Fruit fly (Drosophila melanogaster) whole organism, embryonic: ENCODE results near the gene CG12017.

Experiments used
- Asciz ChIP-seq: fragments of 200-800 bp; sonication (Bioruptor generic); optimal IDR thresholded peaks from 2 replicates; lab custom pipeline; 2017; ENCODE audit warnings: missing biosample characterization, mild to moderate bottlenecking, missing genetic modification characterization, missing genetic modification reagents
- Blimp-1 ChIP-seq: fragments of 200-800 bp; sonication (Bioruptor generic); optimal IDR thresholded peaks from 3 replicates; lab custom pipeline; 2018; ENCODE audit warnings: missing biosample characterization, missing genetic modification characterization, mild to moderate bottlenecking, moderate library complexity, missing genetic modification reagents
- BtbVII ChIP-seq: fragments of 200-800 bp; sonication (Bioruptor generic); optimal IDR thresholded peaks from 3 replicates; lab custom pipeline; 2017; ENCODE audit warnings: missing biosample characterization, mild to moderate bottlenecking, missing genetic modification characterization
- CG10431 ChIP-seq: fragments of 200-800 bp; sonication (Bioruptor generic); optimal IDR thresholded peaks from 3 replicates; lab custom pipeline; 2018; ENCODE audit warnings: missing biosample characterization, mild to moderate bottlenecking, missing genetic modification characterization
- CG11085 ChIP-seq: fragments of 200-800 bp; sonication (Bioruptor generic); IDR thresholded peaks from 2 replicates; pipeline ENCODE4 v1.3.6; 2022; ENCODE audit warnings: missing biosample characterization, missing genetic modification characterization
- CG11695 ChIP-seq: fragments of 200-800 bp; sonication (Bioruptor generic); IDR thresholded peaks from 3 replicates; pipeline ENCODE4 v1.3.6; 2022; ENCODE audit warnings: missing biosample characterization, missing genetic modification characterization
- CG12391 ChIP-seq: fragments of 200-800 bp; sonication (Bioruptor generic); optimal IDR thresholded peaks from 3 replicates; lab custom pipeline; 2018; ENCODE audit warnings: missing biosample characterization, mild to moderate bottlenecking, missing genetic modification characterization, moderate library complexity
- CG13123 ChIP-seq: fragments of 200-800 bp; sonication (Bioruptor generic); optimal IDR thresholded peaks from 2 replicates; lab custom pipeline; 2016; ENCODE audit warnings: missing biosample characterization, missing genetic modification characterization
- CG13296 ChIP-seq: fragments of 200-800 bp; sonication (Bioruptor generic); optimal IDR thresholded peaks from 3 replicates; lab custom pipeline; 2018; ENCODE audit warnings: missing biosample characterization, mild to moderate bottlenecking, missing genetic modification characterization
- CG13624 ChIP-seq: fragments of 200-800 bp; sonication (Bioruptor generic); optimal IDR thresholded peaks from 2 replicates; lab custom pipeline; 2016; ENCODE audit warnings: missing biosample characterization, missing genetic modification characterization
- CG14667 ChIP-seq: fragments of 200-800 bp; sonication (Bioruptor generic); IDR thresholded peaks from 2 replicates; pipeline ENCODE4 v1.3.6; 2022; ENCODE audit warnings: missing biosample characterization, missing genetic modification characterization
- CG17385 ChIP-seq: fragments of 200-800 bp; sonication (Bioruptor generic); optimal IDR thresholded peaks from 3 replicates; lab custom pipeline; 2018; ENCODE audit warnings: missing biosample characterization, mild to moderate bottlenecking, missing genetic modification characterization
- CG18011 ChIP-seq: fragments of 200-800 bp; sonication (Bioruptor generic); optimal IDR thresholded peaks from 2 replicates; lab custom pipeline; 2017; ENCODE audit warnings: missing biosample characterization, missing genetic modification characterization, mild to moderate bottlenecking, moderate library complexity, missing genotype
- CG32532 ChIP-seq: fragments of 200-800 bp; sonication (Bioruptor generic); IDR thresholded peaks from 2 replicates; pipeline ENCODE4 v1.3.6; 2022; ENCODE audit warnings: missing biosample characterization, missing genetic modification characterization
- CG34224 ChIP-seq: fragments of 200-800 bp; sonication (Bioruptor generic); IDR thresholded peaks from 3 replicates; pipeline ENCODE4 v1.3.6; 2022; ENCODE audit warnings: missing biosample characterization, missing genetic modification characterization; ENCODE audit not compliant: partially characterized antibody
- CG5953 ChIP-seq: fragments of 200-800 bp; sonication (Bioruptor generic); IDR thresholded peaks from 2 replicates; pipeline ENCODE4 v1.3.6; 2022; ENCODE audit warnings: missing biosample characterization, missing genetic modification characterization
- CG9609 ChIP-seq: fragments of 200-800 bp; sonication (Bioruptor generic); optimal IDR thresholded peaks from 3 replicates; lab custom pipeline; 2016; ENCODE audit warnings: missing biosample characterization, missing genetic modification characterization
- CG9932 ChIP-seq: fragments of 200-800 bp; sonication (Bioruptor generic); IDR thresholded peaks from 2 replicates; pipeline ENCODE4 v1.3.6; 2022; ENCODE audit warnings: missing biosample characterization, missing genetic modification characterization
- CoRest ChIP-seq: fragments of 200-800 bp; sonication (Bioruptor generic); optimal IDR thresholded peaks from 3 replicates; lab custom pipeline; 2018; ENCODE audit warnings: missing biosample characterization, mild to moderate bottlenecking, missing genetic modification characterization, moderate library complexity
- D19A ChIP-seq: fragments of 200-800 bp; optimal IDR thresholded peaks from 3 replicates; lab custom pipeline; 2019; ENCODE audit warnings: missing biosample characterization, mild to moderate bottlenecking, missing genetic modification characterization, moderate library complexity
- Dad ChIP-seq: fragments of 200-800 bp; sonication (Bioruptor generic); optimal IDR thresholded peaks from 3 replicates; lab custom pipeline; 2016; ENCODE audit warnings: missing biosample characterization, missing genetic modification characterization
- Dip3 ChIP-seq: fragments of 200-800 bp; sonication (Bioruptor generic); optimal IDR thresholded peaks from 3 replicates; lab custom pipeline; 2016; ENCODE audit warnings: missing biosample characterization, missing genetic modification characterization
- ERR ChIP-seq: fragments of 200-800 bp; sonication (Bioruptor generic); optimal IDR thresholded peaks from 2 replicates; lab custom pipeline; 2016; ENCODE audit warnings: missing biosample characterization, missing genetic modification characterization
- Ets97D ChIP-seq: fragments of 200-800 bp; sonication (Bioruptor generic); optimal IDR thresholded peaks from 3 replicates; lab custom pipeline; 2016; ENCODE audit warnings: missing biosample characterization, missing genetic modification characterization
- H15 ChIP-seq: fragments of 200-800 bp; sonication (Bioruptor generic); IDR thresholded peaks from 3 replicates; pipeline ENCODE4 v1.3.6; 2022; ENCODE audit warnings: missing biosample characterization, missing genetic modification characterization
- HHEX ChIP-seq: fragments of 200-800 bp; sonication (Bioruptor generic); optimal IDR thresholded peaks from 3 replicates; lab custom pipeline; 2017; ENCODE audit warnings: missing biosample characterization, mild to moderate bottlenecking, missing genetic modification characterization, missing genetic modification reagents
- HLH54F ChIP-seq: fragments of 200-800 bp; sonication (Bioruptor generic); optimal IDR thresholded peaks from 3 replicates; lab custom pipeline; 2016; ENCODE audit warnings: missing biosample characterization, missing genetic modification characterization
- Hey ChIP-seq: fragments of 200-800 bp; sonication (Bioruptor generic); optimal IDR thresholded peaks from 3 replicates; lab custom pipeline; 2018; ENCODE audit warnings: missing biosample characterization, mild to moderate bottlenecking, missing genetic modification characterization
- HmgZ ChIP-seq: fragments of 200-800 bp; sonication (Bioruptor generic); optimal IDR thresholded peaks from 2 replicates; lab custom pipeline; 2018; ENCODE audit warnings: missing biosample characterization, mild to moderate bottlenecking, missing genetic modification characterization
- MTF-1 ChIP-seq: fragments of 200-800 bp; sonication (Bioruptor generic); optimal IDR thresholded peaks from 2 replicates; lab custom pipeline; 2018; ENCODE audit warnings: missing biosample characterization, mild to moderate bottlenecking, missing genetic modification characterization, borderline replicate concordance
- NFAT ChIP-seq: fragments of 200-800 bp; sonication (Bioruptor generic); IDR thresholded peaks from 2 replicates; pipeline ENCODE4 v1.3.6; 2022; ENCODE audit warnings: missing biosample characterization, missing genetic modification characterization
- Rfx ChIP-seq: fragments of 200-800 bp; sonication (Bioruptor generic); IDR thresholded peaks from 2 replicates; pipeline ENCODE4 v1.3.6; 2022; ENCODE audit warnings: missing biosample characterization, missing genetic modification characterization
- bigmax ChIP-seq: fragments of 200-800 bp; sonication (Bioruptor generic); optimal IDR thresholded peaks from 2 replicates; lab custom pipeline; 2018; ENCODE audit warnings: missing biosample characterization, mild to moderate bottlenecking, missing genetic modification characterization
- ci ChIP-seq: fragments of 200-800 bp; sonication (Bioruptor generic); IDR thresholded peaks from 3 replicates; pipeline ENCODE4 v1.3.6; 2022; ENCODE audit warnings: missing biosample characterization, missing genetic modification characterization
- emc ChIP-seq: fragments of 200-800 bp; sonication (Bioruptor generic); optimal IDR thresholded peaks from 2 replicates; lab custom pipeline; 2016; ENCODE audit warnings: missing biosample characterization, missing genetic modification characterization
- fd102C ChIP-seq: fragments of 200-800 bp; sonication (Bioruptor generic); optimal IDR thresholded peaks from 2 replicates; lab custom pipeline; 2018; ENCODE audit warnings: missing biosample characterization, mild to moderate bottlenecking, missing genetic modification characterization, moderate library complexity
- ftz-f1 ChIP-seq: fragments of 200-800 bp; sonication (Bioruptor generic); optimal IDR thresholded peaks from 2 replicates; lab custom pipeline; 2016; ENCODE audit warnings: missing biosample characterization, missing genetic modification characterization
- grau ChIP-seq: fragments of 200-800 bp; optimal IDR thresholded peaks from 3 replicates; lab custom pipeline; 2019; ENCODE audit warnings: missing biosample characterization, mild to moderate bottlenecking, missing genetic modification characterization, moderate library complexity
- gsb ChIP-seq: fragments of 200-800 bp; sonication (Bioruptor generic); IDR thresholded peaks from 2 replicates; pipeline ENCODE4 v1.3.6; 2022; ENCODE audit warnings: missing biosample characterization, missing genetic modification characterization
- hth ChIP-seq: fragments of >200 bp; optimal IDR thresholded peaks from 2 replicates; lab custom pipeline; 2017; ENCODE audit warnings: inconsistent platforms
- maf-S ChIP-seq: fragments of 200-800 bp; sonication (Bioruptor generic); optimal IDR thresholded peaks from 2 replicates; lab custom pipeline; 2016; ENCODE audit warnings: missing biosample characterization, missing genetic modification characterization
- mam ChIP-seq: fragments of 200-800 bp; sonication (Bioruptor generic); optimal IDR thresholded peaks from 3 replicates; lab custom pipeline; 2016; ENCODE audit warnings: missing biosample characterization, missing genetic modification characterization
- pfk ChIP-seq: fragments of 200-800 bp; sonication (Bioruptor generic); optimal IDR thresholded peaks from 2 replicates; lab custom pipeline; 2018; ENCODE audit warnings: missing biosample characterization, mild to moderate bottlenecking, missing genetic modification characterization, moderate library complexity
- rib ChIP-seq: fragments of 200-800 bp; sonication (Bioruptor generic); IDR thresholded peaks from 2 replicates; pipeline ENCODE4 v1.3.6; 2022; ENCODE audit warnings: missing biosample characterization, missing genetic modification characterization
- sima ChIP-seq: fragments of 200-800 bp; sonication (Bioruptor generic); optimal IDR thresholded peaks from 2 replicates; lab custom pipeline; 2016; ENCODE audit warnings: missing biosample characterization, missing genetic modification characterization
- sug ChIP-seq: fragments of 200-800 bp; optimal IDR thresholded peaks from 2 replicates; lab custom pipeline; 2019; ENCODE audit warnings: missing biosample characterization, mild to moderate bottlenecking, missing genetic modification characterization, moderate library complexity
- tap ChIP-seq: fragments of 200-800 bp; optimal IDR thresholded peaks from 3 replicates; lab custom pipeline; 2019; ENCODE audit warnings: missing biosample characterization, mild to moderate bottlenecking, missing genetic modification characterization, moderate library complexity
- tin ChIP-seq: fragments of 200-800 bp; sonication (Bioruptor generic); optimal IDR thresholded peaks from 3 replicates; lab custom pipeline; 2016; ENCODE audit warnings: missing biosample characterization, missing genetic modification characterization
- trh ChIP-seq: fragments of 200-800 bp; sonication (Bioruptor generic); optimal IDR thresholded peaks from 2 replicates; lab custom pipeline; 2016; ENCODE audit warnings: missing biosample characterization, missing genetic modification characterization
- tx ChIP-seq: fragments of 200-800 bp; sonication (Bioruptor generic); optimal IDR thresholded peaks from 2 replicates; lab custom pipeline; 2016; ENCODE audit warnings: missing biosample characterization, missing genetic modification characterization
- zfh2 ChIP-seq: fragments of 200-800 bp; sonication (Bioruptor generic); optimal IDR thresholded peaks from 2 replicates; lab custom pipeline; 2016; ENCODE audit warnings: missing biosample characterization, missing genetic modification characterization

Gene CG12017

DNA sequence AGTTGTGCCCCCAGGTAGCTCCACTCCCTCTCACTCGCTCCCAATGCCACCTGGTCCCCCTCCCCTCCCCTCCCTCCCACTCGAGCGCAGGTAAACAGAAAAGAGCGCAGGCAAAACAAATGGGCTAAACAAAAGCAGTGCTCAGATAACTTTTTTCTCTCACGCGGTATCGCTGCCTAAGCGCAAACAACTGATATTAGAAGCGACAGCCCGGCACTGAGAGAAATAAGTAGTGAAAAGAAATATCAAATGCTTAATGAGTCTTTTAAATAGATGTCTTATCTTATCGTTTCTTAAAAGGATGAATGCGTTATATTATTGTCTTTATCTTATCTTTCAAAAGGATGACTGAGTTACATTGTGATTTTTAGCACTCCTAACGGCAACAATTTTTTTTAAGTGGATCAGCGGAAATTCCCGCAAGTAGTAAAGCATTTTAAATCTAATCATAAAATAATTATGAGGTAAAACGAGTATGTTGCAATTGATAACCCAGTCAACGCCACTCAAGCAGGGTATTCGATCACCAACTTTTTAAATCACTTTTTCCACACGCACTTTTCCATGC lies 21.2 kb downstream of the CG12017 start (continued):
- peak; percentile 18 for TF ChIP-seq bigmax (GFP tag; lab: Kevin White, UChicago)
- no peak for TF ChIP-seq CG34224
- TF ChIP-seq pfk (GFP tag; lab: Kevin White, UChicago), result no peak
- TF ChIP-seq tap (tag; lab: Kevin White, UChicago), result peak; percentile 95
- peak; percentile 72 for TF ChIP-seq CG13123 (GFP tag; lab: Kevin White, UChicago)
- peak; percentile 91 for TF ChIP-seq HmgZ
- peak; percentile 89 for TF ChIP-seq BtbVII (GFP tag; lab: Kevin White, UChicago)
- peak; percentile 92 for TF ChIP-seq mam
- TF ChIP-seq CG32532 (GFP tag; lab: Robert Waterston, UW), result peak; percentile 89
- peak; percentile 74 for TF ChIP-seq zfh2
- TF ChIP-seq rib, result peak; percentile 81
- peak; percentile 80 for TF ChIP-seq NFAT (GFP tag; lab: Robert Waterston, UW)
- peak; percentile 84 for TF ChIP-seq HLH54F (GFP tag; lab: Kevin White, UChicago)
- peak; percentile 86 for TF ChIP-seq H15 (GFP tag; lab: Robert Waterston, UW)
- peak; percentile 75 for TF ChIP-seq CG14667 (GFP tag; lab: Robert Waterston, UW)
- TF ChIP-seq CG11085 (GFP tag; lab: Robert Waterston, UW), result peak; percentile 68
- TF ChIP-seq ci (GFP tag; lab: Robert Waterston, UW), result peak; percentile 94
- peak; percentile 91 for TF ChIP-seq CG13624
- TF ChIP-seq tin, result peak; percentile 86
- peak; percentile 93 for TF ChIP-seq D19A (tag; lab: Kevin White, UChicago)
- TF ChIP-seq ERR (GFP tag; lab: Kevin White, UChicago), result peak; percentile 83
- TF ChIP-seq Dad (GFP tag; lab: Kevin White, UChicago), result peak; percentile 84
- peak; percentile 93 for TF ChIP-seq grau (tag; lab: Kevin White, UChicago)
- TF ChIP-seq Ets97D (GFP tag; lab: Kevin White, UChicago), result peak; percentile 69
- TF ChIP-seq CoRest (tag; lab: Kevin White, UChicago), result peak; percentile 93
- peak; percentile 94 for TF ChIP-seq CG13296
- TF ChIP-seq Hey (tag; lab: Kevin White, UChicago), result peak; percentile 43
- peak; percentile 70 for TF ChIP-seq CG9932 (GFP tag; lab: Robert Waterston, UW)
- peak; percentile 89 for TF ChIP-seq HHEX (GFP tag; lab: Kevin White, UChicago)
- TF ChIP-seq emc, result peak; percentile 74
- TF ChIP-seq Blimp-1, result peak; percentile 91
- no peak for TF ChIP-seq hth
- peak; percentile 85 for TF ChIP-seq tx
- peak; percentile 74 for TF ChIP-seq CG18011 (GFP tag; lab: Kevin White, UChicago)
- TF ChIP-seq ftz-f1 (GFP tag; lab: Kevin White, UChicago), result no peak
- TF ChIP-seq CG9609 (GFP tag; lab: Kevin White, UChicago), result peak; percentile 88
- peak; percentile 80 for TF ChIP-seq sima (GFP tag; lab: Kevin White, UChicago)
- peak; percentile 92 for TF ChIP-seq maf-S (GFP tag; lab: Kevin White, UChicago)
- peak; percentile 91 for TF ChIP-seq CG17385 (GFP tag; lab: Kevin White, UChicago)
- peak; percentile 82 for TF ChIP-seq gsb (GFP tag; lab: Robert Waterston, UW)
- peak; percentile 89 for TF ChIP-seq sug (tag; lab: Kevin White, UChicago)
- peak; percentile 77 for TF ChIP-seq trh (GFP tag; lab: Kevin White, UChicago)
- peak; percentile 83 for TF ChIP-seq CG5953 (GFP tag; lab: Robert Waterston, UW)
- peak; percentile 95 for TF ChIP-seq CG12391 (tag; lab: Kevin White, UChicago)
- peak; percentile 92 for TF ChIP-seq Rfx (GFP tag; lab: Robert Waterston, UW)
- peak; percentile 74 for TF ChIP-seq MTF-1 (GFP tag; lab: Kevin White, UChicago)
- TF ChIP-seq Dip3 (GFP tag; lab: Kevin White, UChicago), result peak; percentile 83
- TF ChIP-seq CG10431 (GFP tag; lab: Kevin White, UChicago), result peak; percentile 70
- TF ChIP-seq fd102C (GFP tag; lab: Kevin White, UChicago), result peak; percentile 38
- TF ChIP-seq Asciz (GFP tag; lab: Kevin White, UChicago), result peak; percentile 91
- peak; percentile 94 for TF ChIP-seq CG11695 (GFP tag; lab: Robert Waterston, UW)
